Fruit fly (Drosophila melanogaster): ENCODE measurements around the gene RpS15Aa.

DNA sequence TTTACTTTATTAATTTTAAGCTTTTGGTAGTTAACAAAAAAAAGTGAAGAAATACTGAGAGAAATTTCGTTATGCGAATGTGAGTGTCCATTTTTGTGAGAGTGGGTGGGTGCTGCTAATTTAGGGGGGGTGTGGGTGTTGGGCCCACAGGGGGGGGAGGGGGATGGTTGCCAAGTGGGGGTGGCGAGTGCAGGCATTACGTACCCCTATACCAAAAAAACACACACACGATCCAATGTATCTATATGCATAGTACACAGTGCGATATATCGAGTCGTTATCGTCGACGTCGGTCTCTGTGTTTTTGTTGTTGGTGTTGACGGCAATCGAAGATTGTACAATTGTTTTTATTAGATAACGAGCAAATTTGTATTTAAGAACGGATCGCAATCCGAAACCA lies 14.0 kb downstream of the RpS15Aa start:
- no peak for TF ChIP-seq topi (GFP tag; optimal IDR thresholded peaks at IDR 0.05)
- TF ChIP-seq CG6276 (GFP tag; optimal IDR thresholded peaks at IDR 0.05), result no peak
- TF ChIP-seq Blimp-1 (GFP tag; optimal IDR thresholded peaks at IDR 0.05), result no peak
- TF ChIP-seq CG11902 (GFP tag; optimal IDR thresholded peaks at IDR 0.05), result no peak
- no peak for TF ChIP-seq Lpt (GFP tag; optimal IDR thresholded peaks at IDR 0.05)
- TF ChIP-seq ss (GFP tag; optimal IDR thresholded peaks at IDR 0.05), result no peak
- no peak for TF ChIP-seq spab (GFP tag; optimal IDR thresholded peaks at IDR 0.05)
- no peak for TF ChIP-seq Eip93F (GFP tag; optimal IDR thresholded peaks at IDR 0.05)
- no peak for TF ChIP-seq CG9139 (GFP tag; optimal IDR thresholded peaks at IDR 0.05)
